Worm (Caenorhabditis elegans) whole organism, L2 larva: ENCODE data around the gene nhr-143.

ENCODE experiments used
- ama-1 ChIP-seq: fragments of 150-350 bp; optimal IDR thresholded peaks from 2 replicates; lab custom pipeline; 2018; ENCODE audit warnings: inconsistent platforms
- blmp-1 ChIP-seq: sonication (generic microtip); optimal IDR thresholded peaks from 2 replicates; lab custom pipeline; 2017; ENCODE audit warnings: missing genetic modification characterization, mild to moderate bottlenecking, missing compliant biosample characterization, antibody characterized with exemption, moderate library complexity; ENCODE audit not compliant: insufficient read depth
- ceh-16 ChIP-seq: fragments of 150-350 bp; optimal IDR thresholded peaks from 2 replicates; lab custom pipeline; 2014; ENCODE audit warnings: missing biosample characterization, missing genetic modification characterization
- elt-3 ChIP-seq: sonication (generic microtip); optimal IDR thresholded peaks from 2 replicates; lab custom pipeline; 2017; ENCODE audit warnings: missing biosample characterization, missing genetic modification characterization
- lin-13 ChIP-seq: fragments of 150-350 bp; optimal IDR thresholded peaks from 2 replicates; lab custom pipeline; 2014; ENCODE audit warnings: missing biosample characterization, missing genetic modification reagents, missing genetic modification characterization
- nhr-11 ChIP-seq: fragments of 150-350 bp; optimal IDR thresholded peaks from 2 replicates; lab custom pipeline; 2014; ENCODE audit warnings: missing biosample characterization, missing genetic modification characterization
- nhr-237 ChIP-seq: fragments of 150-350 bp; optimal IDR thresholded peaks from 2 replicates; lab custom pipeline; 2014; ENCODE audit warnings: missing biosample characterization, missing genetic modification characterization
- nhr-25 ChIP-seq: fragments of 150-350 bp; sonication (generic microtip); optimal IDR thresholded peaks from 3 replicates; lab custom pipeline; 2014; ENCODE audit warnings: missing biosample characterization, missing genetic modification characterization
- nhr-6 ChIP-seq: fragments of 150-350 bp; optimal IDR thresholded peaks from 2 replicates; lab custom pipeline; 2014; ENCODE audit warnings: missing biosample characterization, missing genetic modification characterization
- unc-55 ChIP-seq: fragments of 150-350 bp; sonication (generic microtip); optimal IDR thresholded peaks from 3 replicates; lab custom pipeline; 2014; ENCODE audit warnings: missing biosample characterization, missing genetic modification reagents, missing genetic modification characterization
- unc-62 ChIP-seq: fragments of 150-350 bp; optimal IDR thresholded peaks from 2 replicates; lab custom pipeline; 2014; ENCODE audit warnings: missing biosample characterization, missing genetic modification reagents, missing genetic modification characterization
- ztf-11 ChIP-seq: sonication (generic microtip); optimal IDR thresholded peaks from 2 replicates; lab custom pipeline; 2017; ENCODE audit warnings: missing biosample characterization, missing genetic modification characterization

DNA sequence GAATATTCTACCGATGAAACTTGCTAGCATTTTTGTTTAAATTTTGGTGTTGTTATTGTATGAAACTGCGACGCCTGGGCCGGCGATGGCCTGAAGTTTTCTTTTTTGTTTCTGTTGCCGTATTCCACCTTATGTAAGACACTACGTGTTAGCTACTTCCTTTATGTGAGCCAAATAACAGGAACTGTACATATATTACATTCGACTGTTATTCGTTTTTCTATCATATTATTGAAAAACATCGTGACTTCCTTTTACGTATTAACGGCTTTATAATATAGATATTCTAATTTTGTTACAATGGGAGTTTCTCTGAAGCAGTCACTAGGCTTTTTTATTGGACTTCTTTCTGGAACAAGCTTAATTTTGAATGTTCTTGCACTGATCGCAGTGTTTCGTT lies 30.5 kb upstream of the nhr-143 start, which contains the start of gene srx-3:
- no peak for TF ChIP-seq nhr-237 (tag; lab: Kevin White, UChicago)
- TF ChIP-seq nhr-11, result no peak
- no peak for TF ChIP-seq blmp-1
- no peak for TF ChIP-seq nhr-25
- no peak for TF ChIP-seq unc-55
- no peak for TF ChIP-seq nhr-6 (tag; lab: Kevin White, UChicago)
- TF ChIP-seq ama-1 (lab: Kevin White, UChicago), result no peak
- TF ChIP-seq elt-3 (tag; lab: Kevin White, UChicago), result no peak
- TF ChIP-seq unc-62 (GFP tag; lab: Kevin White, UChicago), result no peak
- TF ChIP-seq ztf-11 (tag; lab: Kevin White, UChicago), result no peak
- no peak for TF ChIP-seq ceh-16 (tag; lab: Kevin White, UChicago)
- TF ChIP-seq lin-13 (GFP tag; lab: Kevin White, UChicago), result no peak
